Fruit fly (Drosophila melanogaster): ENCODE results near the gene ND-B14.5AL.

The ND-B14.5AL gene

DNA sequence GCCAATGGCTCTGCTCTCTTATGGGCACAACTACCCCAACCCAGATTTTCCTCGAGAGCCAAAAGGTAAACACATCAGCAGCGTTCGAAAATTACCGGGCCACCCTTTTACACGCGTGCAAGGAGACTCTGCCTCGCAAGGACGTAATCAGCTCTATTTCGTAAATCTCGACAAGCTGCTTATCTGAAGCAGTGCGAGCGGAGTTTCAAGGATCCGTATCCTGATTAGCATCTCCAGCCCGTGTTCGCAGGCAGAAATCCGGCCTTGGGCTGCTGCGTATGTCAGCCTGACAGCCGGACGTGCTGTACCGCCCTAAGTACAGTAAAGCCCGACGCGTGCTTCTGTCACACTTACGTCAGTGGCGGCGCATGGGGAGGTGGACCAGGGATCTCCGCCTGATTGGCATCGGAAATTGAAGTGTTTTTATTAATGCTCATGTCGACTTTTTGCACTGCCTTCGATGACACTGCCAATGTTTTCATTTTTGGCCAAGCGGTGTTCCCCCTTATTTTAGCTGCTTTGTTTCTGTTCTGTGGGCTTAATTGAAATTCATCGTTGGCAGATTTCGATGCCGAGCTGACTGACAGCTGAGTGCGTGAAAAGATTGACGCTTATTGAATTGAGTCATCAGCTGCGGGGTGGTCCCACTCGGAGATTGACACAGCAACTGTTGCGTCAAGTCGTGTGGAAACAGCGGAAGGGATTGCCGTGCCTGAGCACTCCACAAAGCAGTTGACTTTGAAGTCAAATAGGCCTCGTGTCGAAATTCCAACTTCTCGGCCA is at the start of gene ND-B14.5AL:
Gene ND-B14.5AL (plus strand): TSS at position 733 of the 783 bp plus-strand sequence.
- TF ChIP-seq CG11617 (GFP tag; optimal IDR thresholded peaks at IDR 0.05) (no peak), CG5204 (GFP tag; optimal IDR thresholded peaks at IDR 0.05) (no peak), CG7045 (GFP tag; optimal IDR thresholded peaks at IDR 0.05) (no peak), Clk (GFP tag; optimal IDR thresholded peaks at IDR 0.05) (no peak), cnc (optimal IDR thresholded peaks at IDR 0.05) (no peak), tj (GFP tag; optimal IDR thresholded peaks at IDR 0.05) (no peak), toe (GFP tag; optimal IDR thresholded peaks at IDR 0.05) (no peak), Hr96 (GFP tag; optimal IDR thresholded peaks at IDR 0.05) (no peak)

dm6 chr3L:22571679-22572078 is 34.5 kb upstream of the ND-B14.5AL start:
- no peak for TF ChIP-seq CG7101 (tag; optimal IDR thresholded peaks at IDR 0.05)
- no peak for TF ChIP-seq CG5204 (GFP tag; optimal IDR thresholded peaks at IDR 0.05)
- no peak for TF ChIP-seq bab1 (GFP tag; optimal IDR thresholded peaks at IDR 0.05)
- TF ChIP-seq CG7045 (GFP tag; optimal IDR thresholded peaks at IDR 0.05), result no peak
- no peak for TF ChIP-seq CG14711 (tag; optimal IDR thresholded peaks at IDR 0.05)
- no peak for TF ChIP-seq Mnt (GFP tag; optimal IDR thresholded peaks at IDR 0.05)
- no peak for TF ChIP-seq Crg-1 (GFP tag; optimal IDR thresholded peaks at IDR 0.05)

DNA sequence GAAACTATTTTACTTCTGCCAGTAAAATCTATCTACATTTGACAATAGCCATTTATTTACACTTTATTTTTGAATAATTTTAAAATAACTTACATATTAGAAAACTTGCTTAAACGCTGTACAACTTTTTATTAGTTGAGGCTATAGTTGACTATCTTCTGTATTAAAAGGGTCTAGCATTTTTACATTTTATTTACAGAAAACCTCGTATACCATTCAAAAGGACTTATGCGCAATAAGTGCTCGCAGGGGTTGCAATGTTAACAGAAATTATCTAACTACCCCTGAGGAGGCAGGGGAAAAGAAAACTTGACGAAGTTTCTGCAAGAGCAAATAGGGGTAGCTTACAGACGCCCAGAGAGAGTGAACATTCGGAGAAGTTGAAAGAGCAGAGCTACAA is 33.9 kb upstream of the ND-B14.5AL start:
- TF ChIP-seq pad (GFP tag; optimal IDR thresholded peaks at IDR 0.05), result peak; percentile 96
- no peak for TF ChIP-seq bab1 (GFP tag; optimal IDR thresholded peaks at IDR 0.05)
- TF ChIP-seq cnc (optimal IDR thresholded peaks at IDR 0.05), result no peak

- TF ChIP-seq pad (GFP tag; optimal IDR thresholded peaks at IDR 0.05) (no peak), cic (GFP tag; optimal IDR thresholded peaks at IDR 0.05) (no peak), toe (GFP tag; optimal IDR thresholded peaks at IDR 0.05) (no peak), Clk (GFP tag; optimal IDR thresholded peaks at IDR 0.05) (no peak), CG11617 (GFP tag; optimal IDR thresholded peaks at IDR 0.05) (no peak), Mnt (GFP tag; optimal IDR thresholded peaks at IDR 0.05) (no peak), CG7101 (tag; optimal IDR thresholded peaks at IDR 0.05) (no peak), CG5204 (GFP tag; optimal IDR thresholded peaks at IDR 0.05) (no peak), CG7045 (GFP tag; optimal IDR thresholded peaks at IDR 0.05) (no peak), bab1 (GFP tag; optimal IDR thresholded peaks at IDR 0.05) (no peak), CG12768 (GFP tag; optimal IDR thresholded peaks at IDR 0.05) (no peak)
These were observed 19.6 kb upstream of the ND-B14.5AL start for dm6 chr3L:22586401-22587161.

dm6 chr3L:22587890-22588645 is 18.1 kb upstream of the ND-B14.5AL start:
- TF ChIP-seq CG7045 (GFP tag; optimal IDR thresholded peaks at IDR 0.05) (no peak), CG12768 (GFP tag; optimal IDR thresholded peaks at IDR 0.05) (no peak)

DNA sequence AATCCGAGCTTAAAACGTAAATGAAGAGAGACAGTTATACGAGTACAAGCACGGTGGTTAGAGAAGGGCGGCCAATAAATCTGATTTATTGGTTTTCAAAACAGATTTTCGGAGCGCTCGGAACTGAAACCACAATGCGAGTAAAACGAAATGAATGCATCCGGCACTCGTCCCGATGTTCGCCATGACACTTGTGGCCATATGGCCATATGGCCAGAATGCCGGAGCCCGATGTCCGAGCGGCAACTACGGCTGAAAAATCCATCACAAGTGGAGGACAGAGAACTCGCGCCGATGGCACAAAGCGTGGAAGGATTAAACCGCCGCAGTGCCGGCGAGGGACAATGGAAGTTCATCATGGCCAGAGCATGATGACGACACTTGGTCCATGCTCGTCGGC is 17.0 kb upstream of the ND-B14.5AL start:
- TF ChIP-seq tj (GFP tag; optimal IDR thresholded peaks at IDR 0.05) (no peak), CG7101 (tag; optimal IDR thresholded peaks at IDR 0.05) (no peak), CG12768 (GFP tag; optimal IDR thresholded peaks at IDR 0.05) (no peak), pad (GFP tag; optimal IDR thresholded peaks at IDR 0.05) (no peak), CG1620 (GFP tag; optimal IDR thresholded peaks at IDR 0.05) (no peak), CG7045 (GFP tag; optimal IDR thresholded peaks at IDR 0.05) (no peak), bab1 (GFP tag; optimal IDR thresholded peaks at IDR 0.05) (no peak), cic (GFP tag; optimal IDR thresholded peaks at IDR 0.05) (no peak), CG11617 (GFP tag; optimal IDR thresholded peaks at IDR 0.05) (no peak), ovo (GFP tag; optimal IDR thresholded peaks at IDR 0.05) (no peak), CG33017 (tag; optimal IDR thresholded peaks at IDR 0.05) (no peak), cnc (optimal IDR thresholded peaks at IDR 0.05) (no peak), CG14711 (tag; optimal IDR thresholded peaks at IDR 0.05) (no peak), CG5204 (GFP tag; optimal IDR thresholded peaks at IDR 0.05) (no peak), toe (GFP tag; optimal IDR thresholded peaks at IDR 0.05) (no peak), Mnt (GFP tag; optimal IDR thresholded peaks at IDR 0.05) (no peak), Clk (GFP tag; optimal IDR thresholded peaks at IDR 0.05) (no peak)

- no peak for TF ChIP-seq CG14711 (tag; optimal IDR thresholded peaks at IDR 0.05)
- TF ChIP-seq ovo (GFP tag; optimal IDR thresholded peaks at IDR 0.05), result no peak
- TF ChIP-seq CG7101 (tag; optimal IDR thresholded peaks at IDR 0.05), result no peak
- TF ChIP-seq CG12768 (GFP tag; optimal IDR thresholded peaks at IDR 0.05), result no peak
- TF ChIP-seq CG11617 (GFP tag; optimal IDR thresholded peaks at IDR 0.05), result no peak
- no peak for TF ChIP-seq cic (GFP tag; optimal IDR thresholded peaks at IDR 0.05)
- no peak for TF ChIP-seq bab1 (GFP tag; optimal IDR thresholded peaks at IDR 0.05)
- no peak for TF ChIP-seq CG1620 (GFP tag; optimal IDR thresholded peaks at IDR 0.05)
These were observed 907 bp downstream of the ND-B14.5AL start for dm6 chr3L:22607076-22607475.
